Fruit fly (Drosophila melanogaster) whole organism, embryonic: ENCODE measurements around the gene erm.

ENCODE experiments used
- ATbp ChIP-seq: fragments of 200-800 bp; sonication (Bioruptor generic); optimal IDR thresholded peaks from 2 replicates; lab custom pipeline; 2017; ENCODE audit warnings: missing biosample characterization, mild to moderate bottlenecking, missing genetic modification characterization, missing genetic modification reagents
- Aef1 ChIP-seq: fragments of 200-800 bp; sonication (Bioruptor generic); IDR thresholded peaks from 3 replicates; pipeline ENCODE4 v1.3.6; 2022; ENCODE audit warnings: missing biosample characterization, missing genetic modification characterization
- CG1024 ChIP-seq: fragments of 200-800 bp; sonication (Bioruptor generic); IDR thresholded peaks from 2 replicates; pipeline ENCODE4 v1.3.6; 2022; ENCODE audit warnings: missing biosample characterization, missing genetic modification characterization
- CG10321 ChIP-seq: fragments of 200-800 bp; sonication (Bioruptor generic); IDR thresholded peaks from 2 replicates; pipeline ENCODE4 v1.3.6; 2022; ENCODE audit warnings: missing biosample characterization, missing genetic modification characterization
- CG10431 ChIP-seq: fragments of 200-800 bp; sonication (Bioruptor generic); optimal IDR thresholded peaks from 3 replicates; lab custom pipeline; 2018; ENCODE audit warnings: missing biosample characterization, mild to moderate bottlenecking, missing genetic modification characterization
- CG10654 ChIP-seq: fragments of 200-800 bp; sonication (Bioruptor generic); optimal IDR thresholded peaks from 2 replicates; lab custom pipeline; 2016; ENCODE audit warnings: missing biosample characterization, missing genetic modification characterization
- CG10959 ChIP-seq: fragments of 200-800 bp; sonication (Bioruptor generic); IDR thresholded peaks from 2 replicates; pipeline ENCODE4 v1.3.6; 2022; ENCODE audit warnings: missing biosample characterization, missing genetic modification characterization
- CG11695 ChIP-seq: fragments of 200-800 bp; sonication (Bioruptor generic); IDR thresholded peaks from 3 replicates; pipeline ENCODE4 v1.3.6; 2022; ENCODE audit warnings: missing biosample characterization, missing genetic modification characterization
- CG13296 ChIP-seq: fragments of 200-800 bp; sonication (Bioruptor generic); optimal IDR thresholded peaks from 3 replicates; lab custom pipeline; 2018; ENCODE audit warnings: missing biosample characterization, mild to moderate bottlenecking, missing genetic modification characterization
- CG17385 ChIP-seq: fragments of 200-800 bp; sonication (Bioruptor generic); optimal IDR thresholded peaks from 3 replicates; lab custom pipeline; 2018; ENCODE audit warnings: missing biosample characterization, mild to moderate bottlenecking, missing genetic modification characterization
- CG17829 ChIP-seq: fragments of 200-800 bp; optimal IDR thresholded peaks from 2 replicates; lab custom pipeline; 2019; ENCODE audit warnings: missing biosample characterization, mild to moderate bottlenecking, missing genetic modification characterization, moderate library complexity
- CG2712 ChIP-seq: fragments of 200-800 bp; optimal IDR thresholded peaks from 3 replicates; lab custom pipeline; 2019; ENCODE audit warnings: missing biosample characterization, mild to moderate bottlenecking, missing genetic modification characterization, moderate library complexity
- CG30431 ChIP-seq: fragments of 200-800 bp; sonication (Bioruptor generic); optimal IDR thresholded peaks from 2 replicates; lab custom pipeline; 2017; ENCODE audit warnings: missing biosample characterization, missing genetic modification characterization
- CG4360 ChIP-seq: fragments of 200-800 bp; sonication (Bioruptor generic); IDR thresholded peaks from 2 replicates; pipeline ENCODE4 v1.3.6; 2022; ENCODE audit warnings: missing biosample characterization, missing genetic modification characterization
- CG4404 ChIP-seq: fragments of 200-800 bp; sonication (Bioruptor generic); IDR thresholded peaks from 2 replicates; pipeline ENCODE4 v1.3.6; 2022; ENCODE audit warnings: missing biosample characterization, missing genetic modification characterization
- CG7556 ChIP-seq: fragments of 200-800 bp; sonication (Bioruptor generic); optimal IDR thresholded peaks from 2 replicates; lab custom pipeline; 2017; ENCODE audit warnings: missing biosample characterization, mild to moderate bottlenecking, missing genetic modification characterization
- CG8478 ChIP-seq: fragments of >200 bp; optimal IDR thresholded peaks from 2 replicates; lab custom pipeline; 2018
- CG8924 ChIP-seq: fragments of 200-800 bp; optimal IDR thresholded peaks from 3 replicates; lab custom pipeline; 2019; ENCODE audit warnings: missing biosample characterization, mild to moderate bottlenecking, missing genetic modification characterization, moderate library complexity
- CoRest ChIP-seq: fragments of 200-800 bp; sonication (Bioruptor generic); optimal IDR thresholded peaks from 3 replicates; lab custom pipeline; 2018; ENCODE audit warnings: missing biosample characterization, mild to moderate bottlenecking, missing genetic modification characterization, moderate library complexity
- CrebB ChIP-seq: fragments of 200-800 bp; sonication (Bioruptor generic); optimal IDR thresholded peaks from 3 replicates; lab custom pipeline; 2018; ENCODE audit warnings: missing biosample characterization, mild to moderate bottlenecking, missing genetic modification characterization
- Fer2 ChIP-seq: fragments of 200-800 bp; sonication (Bioruptor generic); optimal IDR thresholded peaks from 2 replicates; lab custom pipeline; 2018; ENCODE audit warnings: missing biosample characterization, mild to moderate bottlenecking, missing genetic modification characterization, moderate library complexity
- MBD-R2 ChIP-seq: fragments of 200-800 bp; sonication (Bioruptor generic); IDR thresholded peaks from 2 replicates; pipeline ENCODE4 v1.3.6; 2022; ENCODE audit warnings: missing biosample characterization, missing genetic modification characterization
- Med ChIP-seq: fragments of 200-800 bp; sonication (Bioruptor generic); peaks from one replicate; lab custom pipeline; 2016; ENCODE audit warnings: missing biosample characterization, missing genetic modification characterization, mild to moderate bottlenecking, inconsistent platforms, moderate library complexity
- Myb ChIP-seq: fragments of 200-800 bp; sonication (Bioruptor generic); optimal IDR thresholded peaks from 2 replicates; lab custom pipeline; 2016; ENCODE audit warnings: missing biosample characterization, missing genetic modification characterization
- Oaz ChIP-seq: fragments of 200-800 bp; sonication (Bioruptor generic); IDR thresholded peaks from 2 replicates; pipeline ENCODE4 v1.3.6; 2022; ENCODE audit warnings: missing biosample characterization, missing genetic modification characterization
- Oli ChIP-seq: fragments of 200-800 bp; sonication (Bioruptor generic); optimal IDR thresholded peaks from 2 replicates; lab custom pipeline; 2018; ENCODE audit warnings: missing biosample characterization, mild to moderate bottlenecking, missing genetic modification characterization, moderate library complexity
- Poxn ChIP-seq: fragments of 200-800 bp; sonication (Bioruptor generic); IDR thresholded peaks from 2 replicates; pipeline ENCODE4 v1.3.6; 2022; ENCODE audit warnings: missing biosample characterization, missing genetic modification characterization
- Ptx1 ChIP-seq: fragments of 200-800 bp; sonication (Bioruptor generic); IDR thresholded peaks from 2 replicates; pipeline ENCODE4 v1.3.6; 2022; ENCODE audit warnings: missing biosample characterization, missing genetic modification characterization
- Stat92E ChIP-seq, 3 experiments: fragments of >200 bp in 2 of 3; fragments of 200-800 bp in 1 of 3; sonication (Bioruptor generic) in 1 of 3; optimal IDR thresholded peaks; 2 replicates each; lab custom pipeline; 2017 to 2019; ENCODE audit warnings: missing biosample characterization in 3 of 3, missing genetic modification characterization in 3 of 3, mild to moderate bottlenecking in 1 of 3, moderate library complexity in 1 of 3
- Taf1 ChIP-seq: fragments of 200-800 bp; sonication (Bioruptor generic); IDR thresholded peaks from 2 replicates; pipeline ENCODE4 v1.3.6; 2022; ENCODE audit warnings: missing biosample characterization, missing genetic modification characterization
- Tbp ChIP-seq: fragments of >200 bp; optimal IDR thresholded peaks from 2 replicates; lab custom pipeline; 2018; ENCODE audit warnings: missing biosample characterization, missing genetic modification characterization
- Xrp1 ChIP-seq: fragments of 200-800 bp; sonication (Bioruptor generic); IDR thresholded peaks from 2 replicates; pipeline ENCODE4 v1.3.6; 2022; ENCODE audit warnings: missing biosample characterization, missing genetic modification characterization
- cato ChIP-seq: fragments of 200-800 bp; sonication (Bioruptor generic); optimal IDR thresholded peaks from 2 replicates; lab custom pipeline; 2016; ENCODE audit warnings: missing biosample characterization, missing genetic modification characterization, borderline replicate concordance
- cg ChIP-seq: fragments of 200-800 bp; sonication (Bioruptor generic); optimal IDR thresholded peaks from 3 replicates; lab custom pipeline; 2019; ENCODE audit warnings: missing biosample characterization, mild to moderate bottlenecking, missing genetic modification characterization, moderate library complexity
- ci ChIP-seq: fragments of 200-800 bp; sonication (Bioruptor generic); IDR thresholded peaks from 3 replicates; pipeline ENCODE4 v1.3.6; 2022; ENCODE audit warnings: missing biosample characterization, missing genetic modification characterization
- corto ChIP-seq: fragments of 200-800 bp; sonication (Bioruptor generic); optimal IDR thresholded peaks from 2 replicates; lab custom pipeline; 2016; ENCODE audit warnings: missing biosample characterization, mild to moderate bottlenecking, missing genetic modification characterization, moderate library complexity
- crc ChIP-seq: fragments of 200-800 bp; sonication (Bioruptor generic); optimal IDR thresholded peaks from 2 replicates; lab custom pipeline; 2016; ENCODE audit warnings: missing biosample characterization, missing genetic modification characterization
- croc ChIP-seq: fragments of 200-800 bp; sonication (Bioruptor generic); conservative IDR thresholded peaks from 3 replicates; pipeline ENCODE4 v1.3.6; 2022; ENCODE audit warnings: missing biosample characterization, missing genetic modification characterization
- da ChIP-seq: fragments of 200-800 bp; sonication (Bioruptor generic); optimal IDR thresholded peaks from 2 replicates; lab custom pipeline; 2016; ENCODE audit warnings: missing biosample characterization, missing genetic modification characterization
- danr ChIP-seq: fragments of 200-800 bp; sonication (Bioruptor generic); IDR thresholded peaks from 2 replicates; pipeline ENCODE4 v1.3.6; 2022; ENCODE audit warnings: missing biosample characterization, missing genetic modification characterization
- dati ChIP-seq: fragments of 200-800 bp; sonication (Bioruptor generic); IDR thresholded peaks from 2 replicates; pipeline ENCODE4 v1.3.6; 2022; ENCODE audit warnings: missing biosample characterization, missing genetic modification characterization
- dmrt99B ChIP-seq: fragments of 200-800 bp; sonication (Bioruptor generic); optimal IDR thresholded peaks from 2 replicates; lab custom pipeline; 2018; ENCODE audit warnings: missing biosample characterization, mild to moderate bottlenecking, missing genetic modification characterization, moderate library complexity
- ewg ChIP-seq: fragments of 200-800 bp; sonication (Bioruptor generic); optimal IDR thresholded peaks from 3 replicates; lab custom pipeline; 2017; ENCODE audit warnings: mild to moderate bottlenecking, missing biosample characterization, missing genetic modification reagents, missing genetic modification characterization
- eyg ChIP-seq: fragments of 200-800 bp; sonication (Bioruptor generic); optimal IDR thresholded peaks from 3 replicates; lab custom pipeline; 2016; ENCODE audit warnings: missing biosample characterization, missing genetic modification characterization
- fd3F ChIP-seq: fragments of 200-800 bp; sonication (Bioruptor generic); optimal IDR thresholded peaks from 2 replicates; lab custom pipeline; 2018; ENCODE audit warnings: missing biosample characterization, mild to moderate bottlenecking, missing genetic modification characterization, moderate library complexity
- gsb-n ChIP-seq: fragments of 200-800 bp; sonication (Bioruptor generic); optimal IDR thresholded peaks from 3 replicates; lab custom pipeline; 2018; ENCODE audit warnings: missing biosample characterization, mild to moderate bottlenecking, missing genetic modification characterization
- lab ChIP-seq: fragments of 200-800 bp; sonication (Bioruptor generic); optimal IDR thresholded peaks from 3 replicates; lab custom pipeline; 2017; ENCODE audit warnings: missing biosample characterization, missing genetic modification characterization, mild to moderate bottlenecking, moderate library complexity, missing genetic modification reagents
- row ChIP-seq: fragments of 200-800 bp; sonication (Bioruptor generic); IDR thresholded peaks from 3 replicates; pipeline ENCODE4 v1.3.6; 2022; ENCODE audit warnings: missing biosample characterization, missing genetic modification characterization
- sc ChIP-seq, 3 experiments: fragments of >200 bp in 2 of 3; fragments of 200-800 bp in 1 of 3; sonication (Bioruptor generic) in 1 of 3; optimal IDR thresholded peaks; 2 replicates in 2 of 3; 3 replicates in 1 of 3; lab custom pipeline; 2017; ENCODE audit warnings: mild to moderate bottlenecking in 1 of 3, missing biosample characterization in 1 of 3, missing genetic modification characterization in 1 of 3, missing genetic modification reagents in 1 of 3
- sob ChIP-seq: fragments of 200-800 bp; sonication (Bioruptor generic); IDR thresholded peaks from 2 replicates; pipeline ENCODE4 v1.3.6; 2022; ENCODE audit warnings: missing biosample characterization, missing genetic modification characterization
- sqz ChIP-seq: fragments of 200-800 bp; sonication (Bioruptor generic); optimal IDR thresholded peaks from 3 replicates; lab custom pipeline; 2018; ENCODE audit warnings: missing biosample characterization, mild to moderate bottlenecking, missing genetic modification characterization
- tx ChIP-seq: fragments of 200-800 bp; sonication (Bioruptor generic); optimal IDR thresholded peaks from 2 replicates; lab custom pipeline; 2016; ENCODE audit warnings: missing biosample characterization, missing genetic modification characterization

The erm gene

dm6 chr2L:1959420-1959819, 10.7 kb downstream of the erm start (continued):
- TF ChIP-seq da (GFP tag; lab: Kevin White, UChicago) (no peak), croc (GFP tag; lab: Robert Waterston, UW) (0 out of 3 replicates have a peak, but pooled peaks have one; percentile 22), Xrp1 (GFP tag; lab: Robert Waterston, UW) (peak; percentile 36; the same call in 1 of the 2 replicates), ATbp (GFP tag; lab: Kevin White, UChicago) (peak; percentile 47), tx (no peak), CG8924 (tag; lab: Kevin White, UChicago) (peak; percentile 16), gsb-n (tag; lab: Kevin White, UChicago) (no peak), sob (GFP tag; lab: Robert Waterston, UW) (peak; percentile 36; the same call in 1 of the 2 replicates), Poxn (no peak), Myb (GFP tag; lab: Kevin White, UChicago) (no peak), CG1024 (GFP tag; lab: Robert Waterston, UW) (no peak), cato (GFP tag; lab: Kevin White, UChicago) (no peak), CG30431 (GFP tag; lab: Kevin White, UChicago) (no peak), CG13296 (GFP tag; lab: Kevin White, UChicago) (no peak), CrebB (peak; percentile 4), MBD-R2 (GFP tag; lab: Robert Waterston, UW) (no peak), CG10654 (no peak), Tbp (GFP tag; lab: Kevin White, UChicago) (no peak), dati (GFP tag; lab: Robert Waterston, UW) (no peak), sc (optimal IDR thresholded peaks at IDR 0.05; lab: Kevin White, UChicago) (no peak), sc (GFP tag; optimal IDR thresholded peaks at IDR 0.05; lab: Kevin White, UChicago) (no peak), fd3F (GFP tag; lab: Kevin White, UChicago) (no peak), Oli (tag; lab: Kevin White, UChicago) (peak; percentile 11), lab (peak; percentile 24), sqz (GFP tag; lab: Kevin White, UChicago) (no peak), Aef1 (GFP tag; lab: Robert Waterston, UW) (no peak), row (GFP tag; lab: Robert Waterston, UW) (peak; percentile 63), CG17385 (peak; percentile 10), CG2712 (tag; lab: Kevin White, UChicago) (peak; percentile 0), ci (GFP tag; lab: Robert Waterston, UW) (peak; percentile 55; the same call in 1 of the 3 replicates), CG10959 (no peak), Oaz (GFP tag; lab: Robert Waterston, UW) (peak; percentile 34; the same call in 1 of the 2 replicates), ewg (GFP tag; lab: Kevin White, UChicago) (peak; percentile 14)

DNA sequence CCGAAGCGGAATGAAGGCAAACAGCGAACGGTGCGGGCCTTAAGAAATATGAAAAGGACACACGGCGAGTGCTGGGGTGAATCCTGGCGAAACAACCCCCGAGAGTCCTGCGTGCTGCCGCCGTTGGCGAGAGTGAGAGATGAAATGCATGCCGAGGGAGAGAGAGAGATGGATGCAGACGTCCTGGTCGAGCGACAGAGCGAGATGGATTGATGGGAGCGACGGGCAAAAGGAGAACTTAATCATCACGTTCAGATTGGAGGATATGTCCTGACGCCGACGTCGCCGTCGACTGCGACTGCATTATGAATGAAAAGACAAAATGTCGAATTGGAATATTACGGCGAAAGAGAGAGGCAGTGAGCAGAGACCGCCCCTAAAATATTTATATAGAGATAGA, 15.6 kb downstream of the erm start:
- peak; percentile 50; the same call in 1 of the 2 replicates for TF ChIP-seq CG4360 (GFP tag; lab: Robert Waterston, UW)
- no peak for TF ChIP-seq CG4404 (GFP tag; lab: Robert Waterston, UW)
- TF ChIP-seq ATbp (GFP tag; lab: Kevin White, UChicago) = no peak
- TF ChIP-seq Stat92E (GFP tag; optimal IDR thresholded peaks at IDR 0.05; lab: Kevin White, UChicago) = no peak
- TF ChIP-seq CG17829 = peak; percentile 4
- TF ChIP-seq Fer2 (tag; lab: Kevin White, UChicago) = no peak
- TF ChIP-seq CG10431 = no peak
- no peak for TF ChIP-seq CG11695 (GFP tag; lab: Robert Waterston, UW)
- TF ChIP-seq Ptx1 (GFP tag; lab: Robert Waterston, UW) = no peak
- peak; percentile 88 for TF ChIP-seq CG10321 (GFP tag; lab: Robert Waterston, UW)
- TF ChIP-seq CG7556 (GFP tag; lab: Kevin White, UChicago) = no peak
- peak; percentile 80 for TF ChIP-seq CG8478 (lab: Kevin White, UChicago)
- TF ChIP-seq Med (GFP tag; lab: Kevin White, UChicago) = no peak
- no peak for TF ChIP-seq crc
- TF ChIP-seq dmrt99B = no peak
- no peak for TF ChIP-seq danr
- TF ChIP-seq CoRest (tag; lab: Kevin White, UChicago) = no peak
- peak; percentile 34 for TF ChIP-seq cg
- no peak for TF ChIP-seq eyg (GFP tag; lab: Kevin White, UChicago)
- TF ChIP-seq CG10959 = no peak
- no peak for TF ChIP-seq corto (GFP tag; lab: Kevin White, UChicago)
- TF ChIP-seq Taf1 = no peak
